Fruit fly (Drosophila melanogaster) whole organism, embryonic: Measurements from ENCODE around the gene Nle.

Source experiments
- Abd-B ChIP-seq: fragments of 200-800 bp; sonication (Bioruptor generic); optimal IDR thresholded peaks from 2 replicates; lab custom pipeline; 2018; ENCODE audit warnings: missing biosample characterization, mild to moderate bottlenecking, missing genetic modification characterization, moderate library complexity
- Ada2b ChIP-seq: fragments of 200-800 bp; sonication (Bioruptor generic); IDR thresholded peaks from 2 replicates; pipeline ENCODE4 v1.3.6; 2022; ENCODE audit warnings: missing biosample characterization, missing genetic modification characterization
- CG10209 ChIP-seq: fragments of 200-800 bp; sonication (Bioruptor generic); optimal IDR thresholded peaks from 3 replicates; lab custom pipeline; 2017; ENCODE audit warnings: missing biosample characterization, mild to moderate bottlenecking, missing genetic modification characterization, missing genetic modification reagents
- CG10267 ChIP-seq: fragments of 200-800 bp; sonication (Bioruptor generic); optimal IDR thresholded peaks from 2 replicates; lab custom pipeline; 2018; ENCODE audit warnings: missing biosample characterization, mild to moderate bottlenecking, missing genetic modification characterization, moderate library complexity
- CG12236 ChIP-seq: fragments of 200-800 bp; sonication (Bioruptor generic); optimal IDR thresholded peaks from 2 replicates; lab custom pipeline; 2016; ENCODE audit warnings: missing biosample characterization, missing genetic modification characterization
- CG14667 ChIP-seq: fragments of 200-800 bp; sonication (Bioruptor generic); IDR thresholded peaks from 2 replicates; pipeline ENCODE4 v1.3.6; 2022; ENCODE audit warnings: missing biosample characterization, missing genetic modification characterization
- CG14710 ChIP-seq: fragments of 200-800 bp; sonication (Bioruptor generic); optimal IDR thresholded peaks from 3 replicates; lab custom pipeline; 2019; ENCODE audit warnings: missing biosample characterization, mild to moderate bottlenecking, missing genetic modification characterization, moderate library complexity
- CG14965 ChIP-seq: fragments of 200-800 bp; sonication (Bioruptor generic); optimal IDR thresholded peaks from 2 replicates; lab custom pipeline; 2016; ENCODE audit warnings: missing biosample characterization, missing genetic modification characterization, borderline replicate concordance
- CG15011 ChIP-seq: fragments of 200-800 bp; sonication (Bioruptor generic); optimal IDR thresholded peaks from 3 replicates; lab custom pipeline; 2018; ENCODE audit warnings: missing biosample characterization, mild to moderate bottlenecking, missing genetic modification characterization
- CG1602 ChIP-seq: fragments of 200-800 bp; sonication (Bioruptor generic); optimal IDR thresholded peaks from 3 replicates; lab custom pipeline; 2016; ENCODE audit warnings: missing biosample characterization, missing genetic modification characterization
- CG16779 ChIP-seq: fragments of 200-800 bp; sonication (Bioruptor generic); IDR thresholded peaks from 2 replicates; pipeline ENCODE4 v1.3.6; 2022; ENCODE audit warnings: missing biosample characterization, missing genetic modification characterization
- CG16813 ChIP-seq: fragments of 200-800 bp; sonication (Bioruptor generic); IDR thresholded peaks from 3 replicates; pipeline ENCODE4 v1.3.6; 2022; ENCODE audit warnings: missing biosample characterization, missing genetic modification characterization; ENCODE audit not compliant: partially characterized antibody
- CG16863 ChIP-seq: fragments of 200-800 bp; sonication (Bioruptor generic); optimal IDR thresholded peaks from 3 replicates; lab custom pipeline; 2016; ENCODE audit warnings: missing biosample characterization, missing genetic modification characterization
- CG17385 ChIP-seq: fragments of 200-800 bp; sonication (Bioruptor generic); optimal IDR thresholded peaks from 3 replicates; lab custom pipeline; 2018; ENCODE audit warnings: missing biosample characterization, mild to moderate bottlenecking, missing genetic modification characterization
- CG1832 ChIP-seq: fragments of 200-800 bp; sonication (Bioruptor generic); optimal IDR thresholded peaks from 2 replicates; lab custom pipeline; 2017; ENCODE audit warnings: missing biosample characterization, mild to moderate bottlenecking, missing genetic modification characterization, inconsistent platforms
- CG2199 ChIP-seq: fragments of 200-800 bp; sonication (Bioruptor generic); IDR thresholded peaks from 3 replicates; pipeline ENCODE4 v1.3.6; 2022; ENCODE audit warnings: missing biosample characterization, missing genetic modification characterization
- CG2202 ChIP-seq: fragments of 200-800 bp; sonication (Bioruptor generic); optimal IDR thresholded peaks from 2 replicates; lab custom pipeline; 2018; ENCODE audit warnings: missing biosample characterization, mild to moderate bottlenecking, missing genetic modification characterization
- CG4282 ChIP-seq: fragments of 200-800 bp; sonication (Bioruptor generic); optimal IDR thresholded peaks from 2 replicates; lab custom pipeline; 2016; ENCODE audit warnings: missing biosample characterization, missing genetic modification characterization
- CG9727 ChIP-seq: fragments of 200-800 bp; sonication (Bioruptor generic); optimal IDR thresholded peaks from 3 replicates; lab custom pipeline; 2017; ENCODE audit warnings: missing biosample characterization, mild to moderate bottlenecking, missing genetic modification characterization
- Dek ChIP-seq: fragments of 200-800 bp; sonication (Bioruptor generic); optimal IDR thresholded peaks from 3 replicates; lab custom pipeline; 2019; ENCODE audit warnings: missing biosample characterization, mild to moderate bottlenecking, missing genetic modification characterization, moderate library complexity
- E2f1 ChIP-seq: fragments of 200-800 bp; sonication (Bioruptor generic); IDR thresholded peaks from 2 replicates; pipeline ENCODE4 v1.3.6; 2022; ENCODE audit warnings: missing biosample characterization, missing genetic modification characterization
- HLH4C ChIP-seq: fragments of 200-800 bp; sonication (Bioruptor generic); IDR thresholded peaks from 3 replicates; pipeline ENCODE4 v1.3.6; 2022; ENCODE audit warnings: missing biosample characterization, missing genetic modification characterization; ENCODE audit not compliant: partially characterized antibody
- Lhr ChIP-seq: fragments of 200-800 bp; sonication (Bioruptor generic); optimal IDR thresholded peaks from 3 replicates; lab custom pipeline; 2017; ENCODE audit warnings: mild to moderate bottlenecking, missing biosample characterization, missing genetic modification reagents, missing genetic modification characterization
- Mrtf ChIP-seq: fragments of 200-800 bp; sonication (Bioruptor generic); IDR thresholded peaks from 3 replicates; pipeline ENCODE4 v1.3.6; 2022; ENCODE audit warnings: missing biosample characterization, missing genetic modification characterization
- NK7.1 ChIP-seq: fragments of 200-800 bp; sonication (Bioruptor generic); optimal IDR thresholded peaks from 3 replicates; lab custom pipeline; 2016; ENCODE audit warnings: missing biosample characterization, missing genetic modification characterization
- Nf-YA ChIP-seq: fragments of 200-800 bp; sonication (Bioruptor generic); IDR thresholded peaks from 2 replicates; pipeline ENCODE4 v1.3.6; 2022; ENCODE audit warnings: missing biosample characterization, missing genetic modification characterization
- Nf-YC ChIP-seq: fragments of 200-800 bp; optimal IDR thresholded peaks from 3 replicates; lab custom pipeline; 2019; ENCODE audit warnings: missing biosample characterization, mild to moderate bottlenecking, missing genetic modification characterization, moderate library complexity
- Ravus ChIP-seq: fragments of 200-800 bp; sonication (Bioruptor generic); IDR thresholded peaks from 2 replicates; pipeline ENCODE4 v1.3.6; 2022; ENCODE audit warnings: missing biosample characterization, missing genetic modification characterization
- bsh ChIP-seq, 2 experiments: fragments of 200-800 bp; sonication (Bioruptor generic); optimal IDR thresholded peaks; 2 replicates each; lab custom pipeline; 2017 to 2018; ENCODE audit warnings: mild to moderate bottlenecking in 2 of 2, missing biosample characterization in 2 of 2, missing genetic modification characterization in 2 of 2, moderate library complexity in 1 of 2
- cas ChIP-seq: fragments of 200-800 bp; sonication (Bioruptor generic); IDR thresholded peaks from 2 replicates; pipeline ENCODE4 v1.3.6; 2022; ENCODE audit warnings: missing biosample characterization, missing genetic modification characterization
- ci ChIP-seq: fragments of 200-800 bp; sonication (Bioruptor generic); IDR thresholded peaks from 3 replicates; pipeline ENCODE4 v1.3.6; 2022; ENCODE audit warnings: missing biosample characterization, missing genetic modification characterization
- crp ChIP-seq, 2 experiments: fragments of 200-800 bp; sonication (Bioruptor generic); optimal IDR thresholded peaks; 2 replicates in 1 of 2; 3 replicates in 1 of 2; lab custom pipeline; 2017; ENCODE audit warnings: missing biosample characterization in 2 of 2, missing genetic modification characterization in 2 of 2, mild to moderate bottlenecking in 1 of 2, moderate library complexity in 1 of 2
- cwo ChIP-seq: fragments of 200-800 bp; sonication (Bioruptor generic); optimal IDR thresholded peaks from 3 replicates; lab custom pipeline; 2017; ENCODE audit warnings: missing biosample characterization, missing genetic modification characterization, mild to moderate bottlenecking, moderate library complexity, missing genetic modification reagents
- dimm ChIP-seq: fragments of 200-800 bp; sonication (Bioruptor generic); IDR thresholded peaks from 2 replicates; pipeline ENCODE4 v1.3.6; 2022; ENCODE audit warnings: missing biosample characterization, missing genetic modification characterization
- dmrt11E ChIP-seq: fragments of 200-800 bp; sonication (Bioruptor generic); optimal IDR thresholded peaks from 3 replicates; lab custom pipeline; 2018; ENCODE audit warnings: missing biosample characterization, mild to moderate bottlenecking, missing genetic modification characterization, moderate library complexity
- dmrt99B ChIP-seq: fragments of 200-800 bp; sonication (Bioruptor generic); optimal IDR thresholded peaks from 2 replicates; lab custom pipeline; 2018; ENCODE audit warnings: missing biosample characterization, mild to moderate bottlenecking, missing genetic modification characterization, moderate library complexity
- gt ChIP-seq: fragments of 200-800 bp; sonication (Bioruptor generic); IDR thresholded peaks from 2 replicates; pipeline ENCODE4 v1.3.6; 2022; ENCODE audit warnings: missing biosample characterization, missing genetic modification characterization
- jumu ChIP-seq: fragments of 200-800 bp; sonication (Bioruptor generic); optimal IDR thresholded peaks from 3 replicates; lab custom pipeline; 2016; ENCODE audit warnings: missing biosample characterization, missing genetic modification characterization
- ken ChIP-seq: fragments of 200-800 bp; sonication (Bioruptor generic); IDR thresholded peaks from 3 replicates; pipeline ENCODE4 v1.3.6; 2022; ENCODE audit warnings: missing biosample characterization, missing genetic modification characterization
- maf-S ChIP-seq: fragments of 200-800 bp; sonication (Bioruptor generic); optimal IDR thresholded peaks from 2 replicates; lab custom pipeline; 2016; ENCODE audit warnings: missing biosample characterization, missing genetic modification characterization
- nerfin-1 ChIP-seq: fragments of 200-800 bp; sonication (Bioruptor generic); optimal IDR thresholded peaks from 3 replicates; lab custom pipeline; 2019; ENCODE audit warnings: missing biosample characterization, mild to moderate bottlenecking, missing genetic modification characterization, moderate library complexity
- oc ChIP-seq: fragments of 200-800 bp; sonication (Bioruptor generic); optimal IDR thresholded peaks from 2 replicates; lab custom pipeline; 2018; ENCODE audit warnings: missing biosample characterization, mild to moderate bottlenecking, missing genetic modification characterization, moderate library complexity
- repo ChIP-seq: fragments of 200-800 bp; sonication (Bioruptor generic); optimal IDR thresholded peaks from 2 replicates; lab custom pipeline; 2016; ENCODE audit warnings: missing biosample characterization, missing genetic modification characterization
- row ChIP-seq: fragments of 200-800 bp; sonication (Bioruptor generic); IDR thresholded peaks from 3 replicates; pipeline ENCODE4 v1.3.6; 2022; ENCODE audit warnings: missing biosample characterization, missing genetic modification characterization
- sob ChIP-seq: fragments of 200-800 bp; sonication (Bioruptor generic); IDR thresholded peaks from 2 replicates; pipeline ENCODE4 v1.3.6; 2022; ENCODE audit warnings: missing biosample characterization, missing genetic modification characterization
- stc ChIP-seq: fragments of 200-800 bp; sonication (Bioruptor generic); IDR thresholded peaks from 2 replicates; pipeline ENCODE4 v1.3.6; 2022; ENCODE audit warnings: missing biosample characterization, missing genetic modification characterization
- usp ChIP-seq: fragments of >200 bp; optimal IDR thresholded peaks from 2 replicates; lab custom pipeline; 2017; ENCODE audit warnings: missing biosample characterization, missing genetic modification characterization
- zf30C ChIP-seq: fragments of 200-800 bp; sonication (Bioruptor generic); optimal IDR thresholded peaks from 3 replicates; lab custom pipeline; 2018; ENCODE audit warnings: missing biosample characterization, mild to moderate bottlenecking, missing genetic modification characterization
- zfh1 ChIP-seq: fragments of 200-800 bp; sonication (Bioruptor generic); IDR thresholded peaks from 3 replicates; pipeline ENCODE4 v1.3.6; 2022; ENCODE audit warnings: missing biosample characterization, missing genetic modification characterization

Nle gene

DNA sequence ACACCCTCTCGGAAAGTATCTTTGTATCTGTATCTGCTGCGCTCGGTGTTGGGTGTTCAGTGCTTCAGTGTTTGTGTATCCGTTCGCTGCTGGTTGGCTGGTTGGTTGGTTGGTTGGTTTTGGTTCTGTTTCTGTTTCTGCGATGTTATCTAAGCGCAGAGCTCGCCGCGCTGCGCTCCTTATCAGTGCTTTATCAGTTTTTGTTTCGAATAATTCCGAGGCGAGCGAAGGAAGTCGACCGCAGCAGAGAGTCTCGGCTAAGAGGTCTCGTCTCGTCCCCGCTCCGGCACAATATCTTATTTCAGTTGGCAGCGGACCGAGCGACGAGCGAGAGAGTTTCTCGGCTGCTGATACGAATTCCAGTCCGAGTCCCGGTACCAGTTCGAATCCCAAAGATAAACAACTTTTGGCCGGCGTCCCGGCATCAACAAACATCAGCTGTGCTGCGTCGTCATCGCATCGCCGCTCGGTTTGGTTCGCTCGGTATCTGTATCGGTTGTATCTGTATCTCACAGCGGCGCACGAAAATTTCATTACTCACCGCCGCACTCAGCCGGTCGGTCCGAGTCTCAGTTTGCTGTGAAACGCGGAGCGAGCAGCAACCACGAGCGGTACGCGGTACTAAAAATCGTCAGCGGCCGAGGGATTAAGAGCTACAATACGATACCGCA, 44.6 kb downstream of the Nle start (continued):
- TF ChIP-seq Nf-YC (tag; lab: Kevin White, UChicago) (peak; percentile 94), CG14965 (GFP tag; lab: Kevin White, UChicago) (no peak), jumu (GFP tag; lab: Kevin White, UChicago) (no peak), NK7.1 (no peak), HLH4C (GFP tag; lab: Robert Waterston, UW) (peak; percentile 63; the same call in 2 of the 3 replicates), CG15011 (GFP tag; lab: Kevin White, UChicago) (no peak), CG9727 (GFP tag; lab: Kevin White, UChicago) (peak; percentile 48), CG14667 (GFP tag; lab: Robert Waterston, UW) (no peak), oc (tag; lab: Kevin White, UChicago) (peak; percentile 90), CG10209 (no peak), CG17385 (GFP tag; lab: Kevin White, UChicago) (peak; percentile 42), crp (GFP tag; optimal IDR thresholded peaks at IDR 0.05; lab: Kevin White, UChicago) (peak; percentile 16 to 81), CG1602 (GFP tag; lab: Kevin White, UChicago) (no peak), CG2202 (tag; lab: Kevin White, UChicago) (no peak), Ada2b (GFP tag; lab: Robert Waterston, UW) (0 out of 2 replicates have a peak, but pooled peaks have one; percentile 12), Dek (tag; lab: Kevin White, UChicago) (no peak), Ravus (GFP tag; lab: Robert Waterston, UW) (no peak), bsh (GFP tag; optimal IDR thresholded peaks at IDR 0.05; lab: Kevin White, UChicago) (peak in 1 of 2 experiments; percentile 39), cwo (GFP tag; lab: Kevin White, UChicago) (peak; percentile 49), cas (GFP tag; lab: Robert Waterston, UW) (no peak), Nf-YA (peak; percentile 60; the same call in 1 of the 2 replicates), gt (no peak), CG16813 (GFP tag; lab: Robert Waterston, UW) (no peak), CG16779 (0 out of 2 replicates have a peak, but pooled peaks have one; percentile 19), repo (no peak), Abd-B (GFP tag; lab: Kevin White, UChicago) (no peak), dmrt99B (tag; lab: Kevin White, UChicago) (peak; percentile 20), CG14710 (tag; lab: Kevin White, UChicago) (peak; percentile 25), ci (GFP tag; lab: Robert Waterston, UW) (peak; percentile 78; the same call in 2 of the 3 replicates), row (peak; percentile 12; the same call in 1 of the 3 replicates), CG10267 (tag; lab: Kevin White, UChicago) (no peak), E2f1 (GFP tag; lab: Robert Waterston, UW) (0 out of 2 replicates have a peak, but pooled peaks have one; percentile 18), Lhr (no peak), maf-S (peak; percentile 9), ken (0 out of 3 replicates have a peak, but pooled peaks have one; percentile 32), zfh1 (GFP tag; lab: Robert Waterston, UW) (peak; percentile 59; the same call in 2 of the 3 replicates), CG1832 (GFP tag; lab: Kevin White, UChicago) (no peak), nerfin-1 (tag; lab: Kevin White, UChicago) (peak; percentile 77), stc (peak; percentile 25; the same call in 1 of the 2 replicates), usp (GFP tag; lab: Kevin White, UChicago) (no peak), sob (GFP tag; lab: Robert Waterston, UW) (peak; percentile 60; the same call in 1 of the 2 replicates), CG2199 (peak; percentile 96), Mrtf (GFP tag; lab: Robert Waterston, UW) (no peak), CG16863 (GFP tag; lab: Kevin White, UChicago) (no peak), dimm (no peak), dmrt11E (tag; lab: Kevin White, UChicago) (no peak), CG4282 (GFP tag; lab: Kevin White, UChicago) (no peak), zf30C (GFP tag; lab: Kevin White, UChicago) (no peak), CG12236 (peak; percentile 13)
